Fruit fly (Drosophila melanogaster) whole organism, embryonic: Measurements from ENCODE around the gene Elp4.
A peak's percentile ranks its signal among the peaks of the same experiment; 100 is the strongest.

Source experiments
- CG10321 ChIP-seq: fragments of 200-800 bp; sonication (Bioruptor generic); IDR thresholded peaks from 2 replicates; pipeline ENCODE4 v1.3.6; 2022; ENCODE audit warnings: missing biosample characterization, missing genetic modification characterization
- CG10431 ChIP-seq: fragments of 200-800 bp; sonication (Bioruptor generic); optimal IDR thresholded peaks from 3 replicates; lab custom pipeline; 2018; ENCODE audit warnings: missing biosample characterization, mild to moderate bottlenecking, missing genetic modification characterization
- CG10565 ChIP-seq: fragments of 200-800 bp; sonication (Bioruptor generic); optimal IDR thresholded peaks from 3 replicates; lab custom pipeline; 2016; ENCODE audit warnings: missing biosample characterization, mild to moderate bottlenecking, missing genetic modification characterization
- CG12299 ChIP-seq: fragments of 200-800 bp; sonication (Bioruptor generic); optimal IDR thresholded peaks from 2 replicates; lab custom pipeline; 2018; ENCODE audit warnings: missing biosample characterization, mild to moderate bottlenecking, missing genetic modification characterization
- CG12391 ChIP-seq: fragments of 200-800 bp; sonication (Bioruptor generic); optimal IDR thresholded peaks from 3 replicates; lab custom pipeline; 2018; ENCODE audit warnings: missing biosample characterization, mild to moderate bottlenecking, missing genetic modification characterization, moderate library complexity
- CG13287 ChIP-seq: fragments of 200-800 bp; sonication (Bioruptor generic); IDR thresholded peaks from 2 replicates; pipeline ENCODE4 v1.3.6; 2022; ENCODE audit warnings: missing biosample characterization, missing genetic modification characterization; ENCODE audit not compliant: partially characterized antibody
- CG15479 ChIP-seq: fragments of 200-800 bp; sonication (Bioruptor generic); optimal IDR thresholded peaks from 3 replicates; lab custom pipeline; 2019; ENCODE audit warnings: missing biosample characterization, mild to moderate bottlenecking, missing genetic modification characterization, moderate library complexity
- CG17568 ChIP-seq: fragments of 200-800 bp; sonication (Bioruptor generic); optimal IDR thresholded peaks from 2 replicates; lab custom pipeline; 2018; ENCODE audit warnings: missing biosample characterization, mild to moderate bottlenecking, missing genetic modification characterization, moderate library complexity
- CG17612 ChIP-seq: fragments of 200-800 bp; sonication (Bioruptor generic); IDR thresholded peaks from 2 replicates; pipeline ENCODE4 v1.3.6; 2022; ENCODE audit warnings: missing biosample characterization, missing genetic modification characterization
- CG2712 ChIP-seq: fragments of 200-800 bp; optimal IDR thresholded peaks from 3 replicates; lab custom pipeline; 2019; ENCODE audit warnings: missing biosample characterization, mild to moderate bottlenecking, missing genetic modification characterization, moderate library complexity
- CG3163 ChIP-seq: fragments of 200-800 bp; sonication (Bioruptor generic); optimal IDR thresholded peaks from 3 replicates; lab custom pipeline; 2016; ENCODE audit warnings: missing biosample characterization, missing genetic modification characterization
- CG4707 ChIP-seq: fragments of 200-800 bp; sonication (Bioruptor generic); optimal IDR thresholded peaks from 2 replicates; lab custom pipeline; 2018; ENCODE audit warnings: missing biosample characterization, mild to moderate bottlenecking, missing genetic modification characterization, moderate library complexity
- CG5180 ChIP-seq: fragments of 200-800 bp; sonication (Bioruptor generic); optimal IDR thresholded peaks from 3 replicates; lab custom pipeline; 2017; ENCODE audit warnings: missing biosample characterization, missing genetic modification characterization, mild to moderate bottlenecking, moderate library complexity, missing genetic modification reagents
- CG6175 ChIP-seq: fragments of 200-800 bp; sonication (Bioruptor generic); IDR thresholded peaks from 3 replicates; pipeline ENCODE4 v1.3.6; 2022; ENCODE audit warnings: missing biosample characterization, missing genetic modification characterization
- CG6272 ChIP-seq: fragments of 200-800 bp; sonication (Bioruptor generic); IDR thresholded peaks from 2 replicates; pipeline ENCODE4 v1.3.6; 2022; ENCODE audit warnings: missing biosample characterization, missing genetic modification characterization
- CG6765 ChIP-seq: fragments of 200-800 bp; sonication (Bioruptor generic); optimal IDR thresholded peaks from 3 replicates; lab custom pipeline; 2017; ENCODE audit warnings: missing biosample characterization, mild to moderate bottlenecking, missing genetic modification characterization
- CG8281 ChIP-seq: fragments of 200-800 bp; sonication (Bioruptor generic); optimal IDR thresholded peaks from 2 replicates; lab custom pipeline; 2018; ENCODE audit warnings: missing biosample characterization, mild to moderate bottlenecking, missing genetic modification characterization, moderate library complexity
- CG8290 ChIP-seq, 3 experiments: fragments of 200-800 bp; sonication (Bioruptor generic); optimal IDR thresholded peaks; 2 replicates each; lab custom pipeline; 2016 to 2019; ENCODE audit warnings: missing biosample characterization in 3 of 3, missing genetic modification characterization in 3 of 3, mild to moderate bottlenecking in 2 of 3, moderate library complexity in 1 of 3
- CG8944 ChIP-seq: fragments of 200-800 bp; sonication (Bioruptor generic); optimal IDR thresholded peaks from 3 replicates; lab custom pipeline; 2016; ENCODE audit warnings: missing biosample characterization, missing genetic modification characterization
- CG9215 ChIP-seq: fragments of 200-800 bp; sonication (Bioruptor generic); IDR thresholded peaks from 2 replicates; pipeline ENCODE4 v1.3.6; 2022; ENCODE audit warnings: missing biosample characterization, missing genetic modification characterization
- CG9437 ChIP-seq: fragments of 200-800 bp; sonication (Bioruptor generic); optimal IDR thresholded peaks from 2 replicates; lab custom pipeline; 2018; ENCODE audit warnings: missing biosample characterization, mild to moderate bottlenecking, missing genetic modification characterization
- CoRest ChIP-seq: fragments of 200-800 bp; sonication (Bioruptor generic); optimal IDR thresholded peaks from 3 replicates; lab custom pipeline; 2018; ENCODE audit warnings: missing biosample characterization, mild to moderate bottlenecking, missing genetic modification characterization, moderate library complexity
- E2f2 ChIP-seq: fragments of 200-800 bp; sonication (Bioruptor generic); IDR thresholded peaks from 2 replicates; pipeline ENCODE4 v1.3.6; 2022; ENCODE audit warnings: missing biosample characterization, missing genetic modification characterization
- GATAe ChIP-seq: fragments of 200-800 bp; sonication (Bioruptor generic); conservative IDR thresholded peaks from 2 replicates; pipeline ENCODE4 v1.3.6; 2022; ENCODE audit warnings: missing biosample characterization, missing genetic modification characterization
- H15 ChIP-seq: fragments of 200-800 bp; sonication (Bioruptor generic); IDR thresholded peaks from 3 replicates; pipeline ENCODE4 v1.3.6; 2022; ENCODE audit warnings: missing biosample characterization, missing genetic modification characterization
- H2.0 ChIP-seq: fragments of 200-800 bp; sonication (Bioruptor generic); IDR thresholded peaks from 2 replicates; pipeline ENCODE4 v1.3.6; 2022; ENCODE audit warnings: missing biosample characterization, missing genetic modification characterization
- HLH3B ChIP-seq: fragments of 200-800 bp; sonication (Bioruptor generic); IDR thresholded peaks from 2 replicates; pipeline ENCODE4 v1.3.6; 2022; ENCODE audit warnings: missing biosample characterization, missing genetic modification characterization
- HLH4C ChIP-seq: fragments of 200-800 bp; sonication (Bioruptor generic); IDR thresholded peaks from 3 replicates; pipeline ENCODE4 v1.3.6; 2022; ENCODE audit warnings: missing biosample characterization, missing genetic modification characterization; ENCODE audit not compliant: partially characterized antibody
- Hmr ChIP-seq: fragments of 200-800 bp; sonication (Bioruptor generic); optimal IDR thresholded peaks from 3 replicates; lab custom pipeline; 2017; ENCODE audit warnings: mild to moderate bottlenecking, missing biosample characterization, missing genetic modification reagents, missing genetic modification characterization
- Jarid2 ChIP-seq: fragments of 200-800 bp; sonication (Bioruptor generic); optimal IDR thresholded peaks from 3 replicates; lab custom pipeline; 2017; ENCODE audit warnings: mild to moderate bottlenecking, missing biosample characterization, missing genetic modification reagents, missing genetic modification characterization
- Kr ChIP-seq: fragments of 200-800 bp; sonication (Bioruptor generic); optimal IDR thresholded peaks from 2 replicates; lab custom pipeline; 2017; ENCODE audit warnings: missing biosample characterization, mild to moderate bottlenecking, missing genetic modification characterization
- Lhr ChIP-seq: fragments of 200-800 bp; sonication (Bioruptor generic); optimal IDR thresholded peaks from 3 replicates; lab custom pipeline; 2017; ENCODE audit warnings: mild to moderate bottlenecking, missing biosample characterization, missing genetic modification reagents, missing genetic modification characterization
- NC2β ChIP-seq: fragments of 200-800 bp; sonication (Bioruptor generic); optimal IDR thresholded peaks from 2 replicates; lab custom pipeline; 2016; ENCODE audit warnings: missing biosample characterization, missing genetic modification characterization
- NFAT ChIP-seq: fragments of 200-800 bp; sonication (Bioruptor generic); IDR thresholded peaks from 2 replicates; pipeline ENCODE4 v1.3.6; 2022; ENCODE audit warnings: missing biosample characterization, missing genetic modification characterization
- corto ChIP-seq: fragments of 200-800 bp; sonication (Bioruptor generic); optimal IDR thresholded peaks from 2 replicates; lab custom pipeline; 2016; ENCODE audit warnings: missing biosample characterization, mild to moderate bottlenecking, missing genetic modification characterization, moderate library complexity
- fu2 ChIP-seq: fragments of 200-800 bp; sonication (Bioruptor generic); optimal IDR thresholded peaks from 2 replicates; lab custom pipeline; 2016; ENCODE audit warnings: missing biosample characterization, missing genetic modification characterization
- hth ChIP-seq: fragments of >200 bp; optimal IDR thresholded peaks from 2 replicates; lab custom pipeline; 2017; ENCODE audit warnings: inconsistent platforms
- maf-S ChIP-seq: fragments of 200-800 bp; sonication (Bioruptor generic); optimal IDR thresholded peaks from 2 replicates; lab custom pipeline; 2016; ENCODE audit warnings: missing biosample characterization, missing genetic modification characterization
- nau ChIP-seq: fragments of 200-800 bp; sonication (Bioruptor generic); optimal IDR thresholded peaks from 3 replicates; lab custom pipeline; 2017; ENCODE audit warnings: missing biosample characterization, mild to moderate bottlenecking, missing genetic modification characterization, missing genetic modification reagents
- nmo ChIP-seq: fragments of 200-800 bp; sonication (Bioruptor generic); optimal IDR thresholded peaks from 2 replicates; lab custom pipeline; 2018; ENCODE audit warnings: missing biosample characterization, mild to moderate bottlenecking, missing genetic modification characterization, moderate library complexity
- onecut ChIP-seq: fragments of 200-800 bp; sonication (Bioruptor generic); IDR thresholded peaks from 2 replicates; pipeline ENCODE4 v1.3.6; 2022; ENCODE audit warnings: missing biosample characterization, missing genetic modification characterization
- prd ChIP-seq, 3 experiments: fragments of >200 bp in 2 of 3; fragments of 200-800 bp in 1 of 3; sonication (Bioruptor generic) in 1 of 3; optimal IDR thresholded peaks in 2 of 3; IDR thresholded peaks in 1 of 3; 2 replicates in 2 of 3; 3 replicates in 1 of 3; pipeline versions ENCODE4 v1.3.6 to Lab custom; 2017 to 2022; ENCODE audit warnings: missing biosample characterization in 1 of 3, missing genetic modification characterization in 1 of 3
- psq ChIP-seq: fragments of 200-800 bp; sonication (Bioruptor generic); optimal IDR thresholded peaks from 2 replicates; lab custom pipeline; 2017; ENCODE audit warnings: missing biosample characterization, missing genetic modification characterization
- ranshi ChIP-seq: fragments of 200-800 bp; sonication (Bioruptor generic); IDR thresholded peaks from 2 replicates; pipeline ENCODE4 v1.3.6; 2022; ENCODE audit warnings: missing biosample characterization, missing genetic modification characterization
- sqz ChIP-seq: fragments of 200-800 bp; sonication (Bioruptor generic); optimal IDR thresholded peaks from 3 replicates; lab custom pipeline; 2018; ENCODE audit warnings: missing biosample characterization, mild to moderate bottlenecking, missing genetic modification characterization
- tgo ChIP-seq: fragments of 200-800 bp; sonication (Bioruptor generic); IDR thresholded peaks from 3 replicates; pipeline ENCODE4 v1.3.6; 2022; ENCODE audit warnings: missing biosample characterization, missing genetic modification characterization
- unpg ChIP-seq: fragments of 200-800 bp; sonication (Bioruptor generic); optimal IDR thresholded peaks from 3 replicates; lab custom pipeline; 2018; ENCODE audit warnings: missing biosample characterization, mild to moderate bottlenecking, missing genetic modification characterization, moderate library complexity
- vvl ChIP-seq: fragments of 200-800 bp; sonication (Bioruptor generic); IDR thresholded peaks from 2 replicates; pipeline ENCODE4 v1.3.6; 2022; ENCODE audit warnings: missing biosample characterization, missing genetic modification characterization

The Elp4 gene

dm6 chr2L:5523848-5524473 lies at the start of gene Elp4, which contains the start of gene Vps52 (continued):
- peak; percentile 74 for TF ChIP-seq CG8290 (GFP tag; optimal IDR thresholded peaks at IDR 0.05; lab: Kevin White, UChicago)
- TF ChIP-seq CG8290 (tag; optimal IDR thresholded peaks at IDR 0.05; lab: Kevin White, UChicago), result peak in 1 of 2 experiments; percentile 81
- TF ChIP-seq psq (GFP tag; lab: Kevin White, UChicago), result peak; percentile 68
- TF ChIP-seq CoRest (tag; lab: Kevin White, UChicago), result peak; percentile 92
- peak; percentile 70 for TF ChIP-seq vvl (GFP tag; lab: Robert Waterston, UW)
- no peak for TF ChIP-seq nau
- no peak for TF ChIP-seq GATAe (GFP tag; lab: Robert Waterston, UW)
- peak; percentile 51 for TF ChIP-seq CG6765 (GFP tag; lab: Kevin White, UChicago)
- peak; percentile 59; the same call in 1 of the 3 replicates for TF ChIP-seq H15
- peak; percentile 75 for TF ChIP-seq unpg (GFP tag; lab: Kevin White, UChicago)
- TF ChIP-seq CG8944, result peak; percentile 25
- TF ChIP-seq H2.0 (GFP tag; lab: Robert Waterston, UW), result peak; percentile 53
- no peak for TF ChIP-seq CG10565 (GFP tag; lab: Kevin White, UChicago)
- 0 out of 2 replicates have a peak, but pooled peaks have one; percentile 42 for TF ChIP-seq CG17612 (GFP tag; lab: Robert Waterston, UW)
- no peak for TF ChIP-seq CG15479
- no peak for TF ChIP-seq CG6175 (GFP tag; lab: Robert Waterston, UW)
- TF ChIP-seq CG10321 (GFP tag; lab: Robert Waterston, UW), result no peak
- TF ChIP-seq CG8281 (tag; lab: Kevin White, UChicago), result no peak
- TF ChIP-seq ranshi (GFP tag; lab: Robert Waterston, UW), result peak; percentile 57; the same call in 1 of the 2 replicates
- peak; percentile 29; the same call in 1 of the 2 replicates for TF ChIP-seq HLH3B
- TF ChIP-seq CG3163 (GFP tag; lab: Kevin White, UChicago), result no peak
- peak; percentile 60 for TF ChIP-seq CG12299 (tag; lab: Kevin White, UChicago)
- TF ChIP-seq fu2 (GFP tag; lab: Kevin White, UChicago), result peak; percentile 59
- no peak for TF ChIP-seq CG5180 (GFP tag; lab: Kevin White, UChicago)
- TF ChIP-seq CG2712 (tag; lab: Kevin White, UChicago), result peak; percentile 84
- TF ChIP-seq CG9437 (GFP tag; lab: Kevin White, UChicago), result peak; percentile 65
- peak; percentile 90 for TF ChIP-seq CG12391 (tag; lab: Kevin White, UChicago)
- no peak for TF ChIP-seq sqz (GFP tag; lab: Kevin White, UChicago)
- no peak for TF ChIP-seq Kr (GFP tag; lab: Kevin White, UChicago)
- no peak for TF ChIP-seq CG17568
- TF ChIP-seq onecut (GFP tag; lab: Robert Waterston, UW), result 0 out of 2 replicates have a peak, but pooled peaks have one; percentile 41
- 0 out of 2 replicates have a peak, but pooled peaks have one; percentile 20 for TF ChIP-seq CG6272 (GFP tag; lab: Robert Waterston, UW)
- TF ChIP-seq hth, result no peak
- TF ChIP-seq HLH4C, result peak; percentile 83
- peak; percentile 48 for TF ChIP-seq maf-S (GFP tag; lab: Kevin White, UChicago)
- TF ChIP-seq CG4707, result no peak
- TF ChIP-seq nmo (GFP tag; lab: Kevin White, UChicago), result peak; percentile 89
- no peak for TF ChIP-seq Hmr
- no peak for TF ChIP-seq corto (GFP tag; lab: Kevin White, UChicago)
- no peak for TF ChIP-seq prd (optimal IDR thresholded peaks at IDR 0.05; lab: Kevin White, UChicago)
- peak; percentile 75 for TF ChIP-seq prd (GFP tag; IDR thresholded peaks at IDR 0.05; lab: Robert Waterston, UW)
- no peak for TF ChIP-seq E2f2 (GFP tag; lab: Robert Waterston, UW)
- peak; percentile 35 for TF ChIP-seq CG10431 (GFP tag; lab: Kevin White, UChicago)
- peak; percentile 72 for TF ChIP-seq CG9215
- TF ChIP-seq NFAT, result peak; percentile 63
- peak; percentile 72 for TF ChIP-seq CG13287 (GFP tag; lab: Robert Waterston, UW)
- TF ChIP-seq tgo (GFP tag; lab: Robert Waterston, UW), result peak; percentile 79
- TF ChIP-seq Jarid2 (GFP tag; lab: Kevin White, UChicago), result no peak
- peak; percentile 56 for TF ChIP-seq Lhr (GFP tag; lab: Kevin White, UChicago)
- peak; percentile 34 for TF ChIP-seq NC2β
